Worm (Caenorhabditis elegans): ENCODE results near the gene tag-281.

ce11 chrII:12471138-12471855, 11.7 kb downstream of the tag-281 start, which contains the start of the genes F15A4.5 and phat-8:
- TF ChIP-seq ahr-1 (tag; optimal IDR thresholded peaks at IDR 0.05) (no peak), elt-4 (tag; optimal IDR thresholded peaks at IDR 0.05) (no peak), hlh-6 (tag; optimal IDR thresholded peaks at IDR 0.05) (no peak), ama-1 (optimal IDR thresholded peaks at IDR 0.05) (no peak), nhr-232 (tag; optimal IDR thresholded peaks at IDR 0.05) (no peak), hlh-13 (GFP tag; optimal IDR thresholded peaks at IDR 0.05) (no peak), nfya-1 (tag; optimal IDR thresholded peaks at IDR 0.05) (no peak), elt-2 (tag; optimal IDR thresholded peaks at IDR 0.05) (no peak), zip-5 (tag; optimal IDR thresholded peaks at IDR 0.05) (no peak), pqm-1 (tag; optimal IDR thresholded peaks at IDR 0.05) (no peak), ceh-30 (tag; optimal IDR thresholded peaks at IDR 0.05) (no peak), nhr-11 (tag; optimal IDR thresholded peaks at IDR 0.05) (no peak), pha-4 (tag; optimal IDR thresholded peaks at IDR 0.05) (no peak), ceh-34 (tag; optimal IDR thresholded peaks at IDR 0.05) (no peak)

All from whole organism, late embryonic.